Worm (Caenorhabditis elegans) whole organism, young adult: ENCODE results near the gene ceh-41.

Source experiments
- F39B2.1 ChIP-seq: fragments of 200-800 bp; sonication (Bioruptor generic); IDR thresholded peaks from 2 replicates; pipeline ENCODE4 v1.3.6; 2022; ENCODE audit warnings: missing genetic modification reagents, missing genetic modification characterization, missing compliant biosample characterization
- Y56A3A.18 ChIP-seq: fragments of 200-800 bp; sonication (Bioruptor generic); IDR thresholded peaks from 2 replicates; pipeline ENCODE4 v1.3.6; 2022; ENCODE audit warnings: missing genetic modification reagents, missing genetic modification characterization, missing compliant biosample characterization
- ama-1 ChIP-seq, 3 experiments: fragments of 150-350 bp in 1 of 3; sonication (generic microtip) in 2 of 3; optimal IDR thresholded peaks; 2 replicates each; lab custom pipeline; 2014 to 2018; ENCODE audit warnings: missing biosample characterization in 2 of 3, missing genetic modification characterization in 2 of 3, missing genetic modification reagents in 2 of 3
- cebp-2 ChIP-seq: fragments of 200-800 bp; sonication (Bioruptor generic); IDR thresholded peaks from 2 replicates; pipeline ENCODE4 v1.3.6; 2022; ENCODE audit warnings: missing genetic modification characterization, missing compliant biosample characterization
- ceh-27 ChIP-seq: fragments of 200-800 bp; sonication (Bioruptor generic); optimal IDR thresholded peaks from 2 replicates; lab custom pipeline; 2018; ENCODE audit warnings: mild to moderate bottlenecking, missing genetic modification characterization, moderate library complexity, missing compliant biosample characterization
- lin-26 ChIP-seq: fragments of 200-800 bp; sonication (Bioruptor generic); IDR thresholded peaks from 2 replicates; pipeline ENCODE4 v1.3.6; 2022; ENCODE audit warnings: missing genetic modification reagents, missing genetic modification characterization, missing compliant biosample characterization
- nhr-120 ChIP-seq: fragments of 200-800 bp; sonication (Bioruptor generic); IDR thresholded peaks from 2 replicates; pipeline ENCODE4 v1.3.6; 2022; ENCODE audit warnings: missing genetic modification characterization, missing compliant biosample characterization
- sea-2 ChIP-seq: fragments of 200-800 bp; sonication (Bioruptor generic); IDR thresholded peaks from 2 replicates; pipeline ENCODE4 v1.3.6; 2022; ENCODE audit warnings: missing genetic modification characterization, missing compliant biosample characterization
- unc-62 ChIP-seq: fragments of 150-350 bp; optimal IDR thresholded peaks from 2 replicates; lab custom pipeline; 2014; ENCODE audit warnings: missing biosample characterization, missing genetic modification reagents, missing genetic modification characterization

- no peak for TF ChIP-seq ama-1 (optimal IDR thresholded peaks at IDR 0.05; lab: Kevin White, UChicago)
- TF ChIP-seq ama-1 (GFP tag; optimal IDR thresholded peaks at IDR 0.05; lab: Kevin White, UChicago) = no peak
- no peak for TF ChIP-seq Y56A3A.18 (GFP tag; lab: Robert Waterston, UW)
- no peak for TF ChIP-seq lin-26 (GFP tag; lab: Robert Waterston, UW)
- no peak for TF ChIP-seq sea-2 (GFP tag; lab: Robert Waterston, UW)
- no peak for TF ChIP-seq F39B2.1 (GFP tag; lab: Robert Waterston, UW)
- TF ChIP-seq unc-62 (GFP tag; lab: Kevin White, UChicago) = no peak
- no peak for TF ChIP-seq ceh-27
- no peak for TF ChIP-seq cebp-2 (GFP tag; lab: Robert Waterston, UW)
- no peak for TF ChIP-seq nhr-120 (GFP tag; lab: Robert Waterston, UW)
These were observed 32.4 kb downstream of the ceh-41 start, which contains the start of gene C14E2.7 for ce11 chrX:1816106-1816505.
